Worm (Caenorhabditis elegans) whole organism, L1 larva: ENCODE data around the gene srg-2.

ENCODE experiments used
- C04F5.9 ChIP-seq: sonication (generic microtip); optimal IDR thresholded peaks from 2 replicates; lab custom pipeline; 2016; ENCODE audit warnings: missing genetic modification characterization, missing compliant biosample characterization
- C16A3.4 ChIP-seq: fragments of 150-350 bp; optimal IDR thresholded peaks from 2 replicates; lab custom pipeline; 2014; ENCODE audit warnings: missing biosample characterization, missing genetic modification characterization
- C34B4.2 ChIP-seq: sonication (generic microtip); optimal IDR thresholded peaks from 2 replicates; lab custom pipeline; 2017; ENCODE audit warnings: mild to moderate bottlenecking, missing genetic modification characterization, missing compliant biosample characterization
- F16B12.6 ChIP-seq: fragments of 150-350 bp; optimal IDR thresholded peaks from 2 replicates; lab custom pipeline; 2014; ENCODE audit warnings: missing biosample characterization, missing genetic modification characterization
- Y116A8C.19 ChIP-seq: sonication (generic microtip); optimal IDR thresholded peaks from 2 replicates; lab custom pipeline; 2016; ENCODE audit warnings: missing compliant biosample characterization, missing genetic modification characterization, borderline replicate concordance
- aha-1 ChIP-seq: fragments of 150-350 bp; optimal IDR thresholded peaks from 2 replicates; lab custom pipeline; 2014; ENCODE audit warnings: missing biosample characterization, missing genetic modification characterization
- alr-1 ChIP-seq: fragments of 200-800 bp; sonication (Bioruptor generic); optimal IDR thresholded peaks from 2 replicates; lab custom pipeline; 2018; ENCODE audit warnings: borderline replicate concordance, mild to moderate bottlenecking, missing genetic modification characterization, missing compliant biosample characterization
- blmp-1 ChIP-seq: fragments of 150-350 bp; optimal IDR thresholded peaks from 2 replicates; lab custom pipeline; 2014; ENCODE audit warnings: missing biosample characterization, missing genetic modification characterization
- ceh-8 ChIP-seq: fragments of 200-800 bp; sonication (Bioruptor generic); optimal IDR thresholded peaks from 2 replicates; lab custom pipeline; 2018; ENCODE audit warnings: mild to moderate bottlenecking, missing genetic modification characterization, moderate library complexity, missing compliant biosample characterization
- ceh-88 ChIP-seq: fragments of 200-800 bp; sonication (Bioruptor generic); IDR thresholded peaks from 2 replicates; pipeline ENCODE4 v1.3.6; 2022; ENCODE audit warnings: missing genetic modification characterization, missing compliant biosample characterization
- ceh-90 ChIP-seq: sonication (generic microtip); optimal IDR thresholded peaks from 2 replicates; lab custom pipeline; 2016; ENCODE audit warnings: missing genetic modification characterization, missing compliant biosample characterization
- dpl-1 ChIP-seq, 3 experiments: fragments of 150-350 bp in 2 of 3; sonication (generic microtip) in 1 of 3; optimal IDR thresholded peaks; 2 replicates each; lab custom pipeline; 2014 to 2017; ENCODE audit warnings: missing biosample characterization in 3 of 3, missing genetic modification characterization in 3 of 3, missing genetic modification reagents in 3 of 3
- egl-27 ChIP-seq, 2 experiments: fragments of 150-350 bp in 1 of 2; sonication (generic microtip); optimal IDR thresholded peaks; 3 replicates each; lab custom pipeline; 2017 to 2018; ENCODE audit warnings: missing biosample characterization in 2 of 2, missing genetic modification characterization in 2 of 2, missing genetic modification reagents in 2 of 2
- elt-3 ChIP-seq, 6 experiments: fragments of 150-350 bp in 1 of 6; sonication (generic microtip); optimal IDR thresholded peaks; 2 replicates each; lab custom pipeline; 2017 to 2018; ENCODE audit warnings: missing biosample characterization in 6 of 6, missing genetic modification characterization in 6 of 6, inconsistent platforms in 1 of 6
- ets-5 ChIP-seq: fragments of 200-800 bp; sonication (Bioruptor generic); IDR thresholded peaks from 2 replicates; pipeline ENCODE4 v1.3.6; 2022; ENCODE audit warnings: missing genetic modification characterization, missing compliant biosample characterization
- fkh-8 ChIP-seq: sonication (generic microtip); optimal IDR thresholded peaks from 2 replicates; lab custom pipeline; 2016; ENCODE audit warnings: mild to moderate bottlenecking, missing genetic modification characterization, missing compliant biosample characterization
- grh-1 ChIP-seq: fragments of 200-800 bp; sonication (Bioruptor generic); IDR thresholded peaks from 2 replicates; pipeline ENCODE4 v1.3.6; 2022; ENCODE audit warnings: missing genetic modification reagents, missing genetic modification characterization, missing compliant biosample characterization
- hlh-17 ChIP-seq: fragments of 200-800 bp; sonication (Bioruptor generic); optimal IDR thresholded peaks from 2 replicates; lab custom pipeline; 2018; ENCODE audit warnings: missing genetic modification characterization, mild to moderate bottlenecking, missing compliant biosample characterization, moderate library complexity, borderline replicate concordance
- irx-1 ChIP-seq: sonication (generic microtip); optimal IDR thresholded peaks from 2 replicates; lab custom pipeline; 2016; ENCODE audit warnings: missing genetic modification characterization, missing compliant biosample characterization
- isw-1 ChIP-seq: fragments of 200-800 bp; sonication (Bioruptor generic); IDR thresholded peaks from 2 replicates; pipeline ENCODE4 v1.3.6; 2022; ENCODE audit warnings: missing genetic modification characterization, missing compliant biosample characterization
- lin-13 ChIP-seq: fragments of 150-350 bp; optimal IDR thresholded peaks from 2 replicates; lab custom pipeline; 2014; ENCODE audit warnings: missing biosample characterization, missing genetic modification reagents, missing genetic modification characterization
- lin-14 ChIP-seq: fragments of 200-800 bp; sonication (Bioruptor generic); optimal IDR thresholded peaks from 2 replicates; lab custom pipeline; 2018; ENCODE audit warnings: mild to moderate bottlenecking, missing genetic modification characterization, moderate library complexity, missing compliant biosample characterization
- lin-15B ChIP-seq: fragments of 150-350 bp; sonication (generic microtip); optimal IDR thresholded peaks from 3 replicates; lab custom pipeline; 2014; ENCODE audit warnings: missing biosample characterization, missing genetic modification characterization
- lin-35 ChIP-seq, 2 experiments: fragments of 150-350 bp; optimal IDR thresholded peaks; 2 replicates each; lab custom pipeline; 2014; ENCODE audit warnings: missing biosample characterization in 2 of 2, missing genetic modification characterization in 2 of 2, missing genetic modification reagents in 2 of 2
- lin-39 ChIP-seq: fragments of 150-350 bp; optimal IDR thresholded peaks from 2 replicates; lab custom pipeline; 2014; ENCODE audit warnings: missing biosample characterization, missing genetic modification reagents, missing genetic modification characterization
- lir-3 ChIP-seq: sonication (generic microtip); optimal IDR thresholded peaks from 2 replicates; lab custom pipeline; 2016; ENCODE audit warnings: mild to moderate bottlenecking, missing genetic modification characterization, moderate library complexity, missing compliant biosample characterization; ENCODE audit not compliant: poor library complexity
- lsy-2 ChIP-seq, 2 experiments: fragments of 150-350 bp; optimal IDR thresholded peaks; 2 replicates each; lab custom pipeline; 2014; ENCODE audit warnings: missing biosample characterization in 2 of 2, missing genetic modification characterization in 2 of 2
- mdl-1 ChIP-seq, 2 experiments: fragments of 150-350 bp; optimal IDR thresholded peaks; 2 replicates each; lab custom pipeline; 2014 to 2017; ENCODE audit warnings: missing biosample characterization in 2 of 2, missing genetic modification characterization in 2 of 2, inconsistent platforms in 1 of 2
- mep-1 ChIP-seq: fragments of 150-350 bp; optimal IDR thresholded peaks from 2 replicates; lab custom pipeline; 2014; ENCODE audit warnings: missing biosample characterization, missing genetic modification characterization
- nhr-11 ChIP-seq: fragments of 150-350 bp; optimal IDR thresholded peaks from 2 replicates; lab custom pipeline; 2014; ENCODE audit warnings: missing biosample characterization, missing genetic modification characterization
- nhr-12 ChIP-seq: sonication (generic microtip); optimal IDR thresholded peaks from 2 replicates; lab custom pipeline; 2017; ENCODE audit warnings: missing biosample characterization, missing genetic modification characterization
- nhr-19 ChIP-seq: fragments of 200-800 bp; sonication (Bioruptor generic); conservative IDR thresholded peaks from 2 replicates; pipeline ENCODE4 v1.3.6; 2022; ENCODE audit warnings: missing genetic modification characterization, missing compliant biosample characterization
- nhr-20 ChIP-seq: sonication (generic microtip); optimal IDR thresholded peaks from 2 replicates; lab custom pipeline; 2016; ENCODE audit warnings: mild to moderate bottlenecking, missing genetic modification characterization, missing compliant biosample characterization
- nhr-28 ChIP-seq: fragments of 150-350 bp; optimal IDR thresholded peaks from 2 replicates; lab custom pipeline; 2014; ENCODE audit warnings: missing biosample characterization, missing genetic modification characterization
- nhr-76 ChIP-seq: sonication (generic microtip); optimal IDR thresholded peaks from 2 replicates; lab custom pipeline; 2017; ENCODE audit warnings: missing biosample characterization, missing genetic modification characterization
- nhr-77 ChIP-seq: fragments of 150-350 bp; optimal IDR thresholded peaks from 2 replicates; lab custom pipeline; 2014; ENCODE audit warnings: missing biosample characterization, missing genetic modification characterization
- nhr-85 ChIP-seq: sonication (generic microtip); peaks from one replicate; lab custom pipeline; 2016; ENCODE audit warnings: missing genetic modification characterization, inconsistent platforms, missing compliant biosample characterization
- pag-3 ChIP-seq: sonication (generic microtip); optimal IDR thresholded peaks from 2 replicates; lab custom pipeline; 2017; ENCODE audit warnings: missing genetic modification characterization, mild to moderate bottlenecking, missing compliant biosample characterization, antibody characterized with exemption, borderline replicate concordance; ENCODE audit not compliant: insufficient read depth
- pax-3 ChIP-seq: fragments of 200-800 bp; sonication (Bioruptor generic); optimal IDR thresholded peaks from 2 replicates; lab custom pipeline; 2018; ENCODE audit warnings: mild to moderate bottlenecking, missing genetic modification characterization, moderate library complexity, missing compliant biosample characterization
- pqm-1 ChIP-seq: sonication (generic microtip); optimal IDR thresholded peaks from 3 replicates; lab custom pipeline; 2017; ENCODE audit warnings: missing biosample characterization, missing genetic modification characterization
- sptf-1 ChIP-seq: fragments of 150-350 bp; optimal IDR thresholded peaks from 2 replicates; lab custom pipeline; 2014; ENCODE audit warnings: missing biosample characterization, missing genetic modification characterization
- sup-37 ChIP-seq: fragments of 200-800 bp; sonication (Bioruptor generic); optimal IDR thresholded peaks from 2 replicates; lab custom pipeline; 2018; ENCODE audit warnings: mild to moderate bottlenecking, missing genetic modification characterization, missing compliant biosample characterization
- swsn-7 ChIP-seq: sonication (generic microtip); optimal IDR thresholded peaks from 2 replicates; lab custom pipeline; 2016; ENCODE audit warnings: missing genetic modification characterization, missing compliant biosample characterization
- tbx-2 ChIP-seq: sonication (generic microtip); optimal IDR thresholded peaks from 2 replicates; lab custom pipeline; 2016; ENCODE audit warnings: missing genetic modification characterization, missing compliant biosample characterization
- tlp-1 ChIP-seq: fragments of 150-350 bp; optimal IDR thresholded peaks from 2 replicates; lab custom pipeline; 2014; ENCODE audit warnings: missing biosample characterization, missing genetic modification characterization
- unc-130 ChIP-seq: fragments of 150-350 bp; optimal IDR thresholded peaks from 2 replicates; lab custom pipeline; 2017; ENCODE audit warnings: missing biosample characterization, missing genetic modification characterization, inconsistent platforms
- xbp-1 ChIP-seq: sonication (generic microtip); optimal IDR thresholded peaks from 2 replicates; lab custom pipeline; 2016; ENCODE audit warnings: missing genetic modification characterization, missing compliant biosample characterization
- zag-1 ChIP-seq: fragments of 150-350 bp; optimal IDR thresholded peaks from 2 replicates; lab custom pipeline; 2014; ENCODE audit warnings: missing biosample characterization, missing genetic modification characterization
- ztf-11 ChIP-seq, 2 experiments: sonication (generic microtip); optimal IDR thresholded peaks; 2 replicates each; lab custom pipeline; 2016 to 2017; ENCODE audit warnings: missing genetic modification characterization in 2 of 2, missing biosample characterization in 1 of 2, missing compliant biosample characterization in 1 of 2
- ztf-4 ChIP-seq: fragments of 150-350 bp; optimal IDR thresholded peaks from 2 replicates; lab custom pipeline; 2014; ENCODE audit warnings: missing biosample characterization, missing genetic modification characterization

The srg-2 gene

DNA sequence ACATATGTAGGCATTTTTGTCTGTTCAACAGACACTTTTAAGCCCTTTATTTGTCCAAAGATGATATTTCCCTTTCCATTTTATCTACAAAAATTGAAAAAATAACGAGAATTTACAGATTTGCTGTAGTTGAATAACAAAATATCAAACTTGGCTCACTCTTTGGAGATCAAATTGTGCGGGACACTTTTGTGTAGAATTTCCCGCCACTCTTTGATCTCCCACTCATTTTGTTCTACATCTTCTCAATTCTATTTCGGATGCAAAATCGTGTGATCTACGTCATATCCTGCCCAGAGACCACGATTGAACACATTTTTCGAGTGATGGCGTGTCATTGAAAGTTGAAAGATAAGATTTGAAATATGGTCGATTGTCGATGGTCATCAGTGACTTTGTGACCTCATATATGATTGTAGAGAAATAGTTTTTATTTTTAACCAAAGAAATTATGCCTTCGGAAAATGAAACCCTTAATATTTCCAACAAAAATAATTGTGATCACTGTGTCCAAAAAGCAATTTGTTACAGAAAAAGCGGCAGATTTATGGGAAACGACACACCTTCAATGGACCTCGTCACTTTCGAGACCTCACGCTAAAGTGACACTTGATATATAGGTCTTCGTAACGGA lies 43.1 kb downstream of the srg-2 start, which contains the start of gene hot-4:
Gene hot-4, plus strand, starts transcription at position 584 of the 634 bp plus-strand sequence.
- TF ChIP-seq blmp-1 (peak; percentile 34), mdl-1 (tag; optimal IDR thresholded peaks at IDR 0.05; lab: Kevin White, UChicago) (no peak)

DNA sequence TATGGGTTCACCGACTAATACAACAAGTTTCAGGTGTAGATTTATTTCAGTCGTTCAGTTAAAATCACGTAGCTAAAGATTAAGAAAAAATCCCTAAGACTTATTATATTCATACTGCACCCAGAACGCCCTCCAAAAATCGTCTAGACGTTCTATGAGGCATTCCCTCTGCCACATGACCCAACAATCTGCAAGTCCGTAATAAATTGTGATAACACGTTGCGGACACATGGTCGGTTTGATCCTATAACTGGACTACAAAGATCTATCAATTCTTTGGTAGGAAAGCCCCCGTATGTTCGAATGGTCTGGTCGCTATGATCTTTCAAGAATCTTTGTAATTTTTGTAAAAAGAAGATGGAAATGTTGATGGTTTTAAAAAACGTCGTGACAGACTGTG lies 44.1 kb downstream of the srg-2 start:
- TF ChIP-seq nhr-77 (no peak), tlp-1 (no peak), isw-1 (GFP tag; lab: Robert Waterston, UW) (no peak), lin-13 (GFP tag; lab: Kevin White, UChicago) (no peak), tbx-2 (no peak), zag-1 (no peak), swsn-7 (no peak), lir-3 (no peak), dpl-1 (GFP tag; optimal IDR thresholded peaks at IDR 0.05; lab: Kevin White, UChicago) (peak in 1 of 3 experiments; percentile 13), lin-35 (GFP tag; optimal IDR thresholded peaks at IDR 0.05; lab: Kevin White, UChicago) (peak in 1 of 2 experiments; percentile 47), lin-14 (GFP tag; lab: Kevin White, UChicago) (no peak), ztf-4 (tag; lab: Kevin White, UChicago) (no peak), mep-1 (tag; lab: Kevin White, UChicago) (no peak), ceh-8 (GFP tag; lab: Kevin White, UChicago) (no peak), ets-5 (GFP tag; lab: Robert Waterston, UW) (no peak), aha-1 (no peak), C16A3.4 (tag; lab: Kevin White, UChicago) (no peak), fkh-8 (tag; lab: Kevin White, UChicago) (no peak), nhr-20 (tag; lab: Kevin White, UChicago) (peak; percentile 12), hlh-17 (GFP tag; lab: Kevin White, UChicago) (no peak), xbp-1 (no peak), sptf-1 (no peak), ceh-90 (tag; lab: Kevin White, UChicago) (no peak), nhr-19 (GFP tag; lab: Robert Waterston, UW) (peak; percentile 67), pqm-1 (tag; lab: Kevin White, UChicago) (no peak), lin-15B (tag; lab: Kevin White, UChicago) (no peak), pax-3 (tag; lab: Kevin White, UChicago) (no peak), Y116A8C.19 (tag; lab: Kevin White, UChicago) (no peak), nhr-76 (tag; lab: Kevin White, UChicago) (no peak), irx-1 (tag; lab: Kevin White, UChicago) (no peak), C04F5.9 (tag; lab: Kevin White, UChicago) (no peak), grh-1 (GFP tag; lab: Robert Waterston, UW) (no peak), nhr-12 (tag; lab: Kevin White, UChicago) (no peak), ztf-11 (tag; optimal IDR thresholded peaks at IDR 0.05; lab: Kevin White, UChicago) (no peak), elt-3 (tag; optimal IDR thresholded peaks at IDR 0.05; lab: Kevin White, UChicago) (peak in 1 of 6 experiments; percentile 72), alr-1 (tag; lab: Kevin White, UChicago) (no peak), pag-3 (tag; lab: Kevin White, UChicago) (no peak), nhr-85 (peak; percentile 47), nhr-28 (tag; lab: Kevin White, UChicago) (no peak), egl-27 (tag; optimal IDR thresholded peaks at IDR 0.05; lab: Kevin White, UChicago) (no peak), ceh-88 (GFP tag; lab: Robert Waterston, UW) (no peak), lsy-2 (tag; optimal IDR thresholded peaks at IDR 0.05; lab: Kevin White, UChicago) (peak in 1 of 2 experiments; percentile 34), C34B4.2 (tag; lab: Kevin White, UChicago) (no peak), nhr-11 (tag; lab: Kevin White, UChicago) (no peak), sup-37 (GFP tag; lab: Kevin White, UChicago) (no peak), lin-39 (tag; lab: Kevin White, UChicago) (no peak), unc-130 (tag; lab: Kevin White, UChicago) (peak; percentile 44), F16B12.6 (no peak)
